Worm (Caenorhabditis elegans) whole organism, L4 larva: ENCODE data around the gene mpc-1.
"Not testable (repeated sequence)": the region's sequence is repeated elsewhere in the genome, so short reads cannot be mapped to it uniquely, and the experiment has no call there.

Source experiments
- D1046.2 ChIP-seq: fragments of 200-800 bp; sonication (Bioruptor generic); IDR thresholded peaks from 2 replicates; pipeline ENCODE4 v1.3.6; 2022; ENCODE audit warnings: missing genetic modification characterization, missing compliant biosample characterization
- F10B5.3 ChIP-seq: sonication (generic microtip); optimal IDR thresholded peaks from 2 replicates; lab custom pipeline; 2016; ENCODE audit warnings: mild to moderate bottlenecking, missing genetic modification characterization, missing compliant biosample characterization
- T26A8.4 ChIP-seq: fragments of 200-800 bp; sonication (Bioruptor generic); IDR thresholded peaks from 2 replicates; pipeline ENCODE4 v1.3.6; 2022; ENCODE audit warnings: missing genetic modification characterization, missing compliant biosample characterization
- Y105C5A.15 ChIP-seq: fragments of 200-800 bp; sonication (Bioruptor generic); IDR thresholded peaks from 2 replicates; pipeline ENCODE4 v1.3.6; 2022; ENCODE audit warnings: missing genetic modification characterization, missing compliant biosample characterization
- Y48G9A.11 ChIP-seq: fragments of 200-800 bp; sonication (Bioruptor generic); IDR thresholded peaks from 2 replicates; pipeline ENCODE4 v1.3.6; 2022; ENCODE audit warnings: missing genetic modification reagents, missing genetic modification characterization, missing compliant biosample characterization
- ZK337.2 ChIP-seq: fragments of 200-800 bp; sonication (Bioruptor generic); IDR thresholded peaks from 2 replicates; pipeline ENCODE4 v1.3.6; 2022; ENCODE audit warnings: missing genetic modification reagents, missing genetic modification characterization, missing compliant biosample characterization
- ZK546.5 ChIP-seq, 2 experiments: sonication (generic microtip); optimal IDR thresholded peaks; 2 replicates each; lab custom pipeline; 2017; ENCODE audit warnings: missing biosample characterization in 2 of 2, missing genetic modification characterization in 2 of 2
- attf-4 ChIP-seq: sonication (generic microtip); optimal IDR thresholded peaks from 3 replicates; lab custom pipeline; 2017; ENCODE audit warnings: missing biosample characterization, missing genetic modification characterization
- ceh-20 ChIP-seq: fragments of 200-800 bp; sonication (Bioruptor generic); IDR thresholded peaks from 2 replicates; pipeline ENCODE4 v1.3.6; 2022; ENCODE audit warnings: missing genetic modification reagents, missing genetic modification characterization, missing compliant biosample characterization
- ceh-28 ChIP-seq: fragments of 150-350 bp; optimal IDR thresholded peaks from 2 replicates; lab custom pipeline; 2014; ENCODE audit warnings: missing biosample characterization, missing genetic modification reagents, missing genetic modification characterization
- ceh-32 ChIP-seq: sonication (generic microtip); optimal IDR thresholded peaks from 2 replicates; lab custom pipeline; 2016; ENCODE audit warnings: mild to moderate bottlenecking, missing genetic modification characterization, missing compliant biosample characterization; ENCODE audit not compliant: poor library complexity
- ceh-62 ChIP-seq: sonication (generic microtip); optimal IDR thresholded peaks from 2 replicates; lab custom pipeline; 2017; ENCODE audit warnings: missing biosample characterization, missing genetic modification characterization
- ctbp-1 ChIP-seq: fragments of 200-800 bp; sonication (Bioruptor generic); IDR thresholded peaks from 2 replicates; pipeline ENCODE4 v1.3.6; 2022; ENCODE audit warnings: missing genetic modification reagents, missing genetic modification characterization, missing compliant biosample characterization
- daf-16 ChIP-seq, 3 experiments: sonication (generic microtip); optimal IDR thresholded peaks; 2 replicates each; lab custom pipeline; 2016 to 2017; ENCODE audit warnings: missing genetic modification characterization in 3 of 3, missing genetic modification reagents in 3 of 3, mild to moderate bottlenecking in 2 of 3, missing compliant biosample characterization in 2 of 3, missing biosample characterization in 1 of 3, moderate library complexity in 1 of 3
- dmd-6 ChIP-seq: fragments of 200-800 bp; sonication (Bioruptor generic); IDR thresholded peaks from 2 replicates; pipeline ENCODE4 v1.3.6; 2022; ENCODE audit warnings: missing genetic modification reagents, missing genetic modification characterization, missing compliant biosample characterization
- dmd-8 ChIP-seq: fragments of 200-800 bp; sonication (Bioruptor generic); IDR thresholded peaks from 2 replicates; pipeline ENCODE4 v1.3.6; 2022; ENCODE audit warnings: missing genetic modification characterization, missing compliant biosample characterization
- dmd-9 ChIP-seq: fragments of 200-800 bp; sonication (Bioruptor generic); IDR thresholded peaks from 2 replicates; pipeline ENCODE4 v1.3.6; 2022; ENCODE audit warnings: missing genetic modification reagents, missing genetic modification characterization, missing compliant biosample characterization
- dve-1 ChIP-seq: sonication (generic microtip); optimal IDR thresholded peaks from 2 replicates; lab custom pipeline; 2017; ENCODE audit warnings: antibody characterized with exemption, mild to moderate bottlenecking, missing genetic modification characterization, missing compliant biosample characterization; ENCODE audit not compliant: insufficient read depth
- egl-27 ChIP-seq: sonication (generic microtip); optimal IDR thresholded peaks from 3 replicates; lab custom pipeline; 2017; ENCODE audit warnings: missing biosample characterization, missing genetic modification reagents, missing genetic modification characterization
- hif-1 ChIP-seq, 2 experiments: sonication (generic microtip); optimal IDR thresholded peaks; 2 replicates each; lab custom pipeline; 2016 to 2017; ENCODE audit warnings: missing compliant biosample characterization in 2 of 2, missing genetic modification characterization in 2 of 2, missing genetic modification reagents in 2 of 2, missing genotype in 2 of 2, mild to moderate bottlenecking in 1 of 2
- hlh-11 ChIP-seq: fragments of 200-800 bp; sonication (Bioruptor generic); optimal IDR thresholded peaks from 2 replicates; lab custom pipeline; 2018; ENCODE audit warnings: mild to moderate bottlenecking, missing genetic modification characterization, missing compliant biosample characterization
- hlh-30 ChIP-seq: sonication (generic microtip); optimal IDR thresholded peaks from 2 replicates; lab custom pipeline; 2017; ENCODE audit warnings: antibody characterized with exemption, mild to moderate bottlenecking, missing genetic modification characterization, missing compliant biosample characterization; ENCODE audit not compliant: insufficient read depth
- lim-7 ChIP-seq: fragments of 200-800 bp; sonication (Bioruptor generic); IDR thresholded peaks from 2 replicates; pipeline ENCODE4 v1.3.6; 2022; ENCODE audit warnings: missing genetic modification characterization, missing compliant biosample characterization
- lin-13 ChIP-seq: fragments of 150-350 bp; optimal IDR thresholded peaks from 2 replicates; lab custom pipeline; 2014; ENCODE audit warnings: missing biosample characterization, missing genetic modification reagents, missing genetic modification characterization
- lir-3 ChIP-seq: sonication (generic microtip); optimal IDR thresholded peaks from 2 replicates; lab custom pipeline; 2016; ENCODE audit warnings: mild to moderate bottlenecking, missing genetic modification characterization, missing compliant biosample characterization
- mep-1 ChIP-seq: fragments of 150-350 bp; sonication (generic microtip); optimal IDR thresholded peaks from 3 replicates; lab custom pipeline; 2014; ENCODE audit warnings: missing biosample characterization, missing genetic modification characterization
- mes-2 ChIP-seq: sonication (generic microtip); optimal IDR thresholded peaks from 2 replicates; lab custom pipeline; 2016; ENCODE audit warnings: missing genotype, mild to moderate bottlenecking, missing genetic modification characterization, missing compliant biosample characterization; ENCODE audit not compliant: poor library complexity, severe bottlenecking
- mxl-2 ChIP-seq: fragments of 200-800 bp; sonication (Bioruptor generic); conservative IDR thresholded peaks from 2 replicates; pipeline ENCODE4 v1.3.6; 2022; ENCODE audit warnings: missing genetic modification reagents, missing genetic modification characterization, missing compliant biosample characterization
- mxl-3 ChIP-seq: fragments of 200-800 bp; sonication (Bioruptor generic); optimal IDR thresholded peaks from 2 replicates; lab custom pipeline; 2018; ENCODE audit warnings: mild to moderate bottlenecking, missing genetic modification characterization, missing compliant biosample characterization
- nhr-10 ChIP-seq: fragments of 150-350 bp; optimal IDR thresholded peaks from 2 replicates; lab custom pipeline; 2014; ENCODE audit warnings: missing biosample characterization, missing genetic modification characterization
- nhr-102 ChIP-seq: sonication (generic microtip); optimal IDR thresholded peaks from 2 replicates; lab custom pipeline; 2016; ENCODE audit warnings: mild to moderate bottlenecking, missing genetic modification characterization, moderate library complexity, missing compliant biosample characterization
- nhr-111 ChIP-seq: fragments of 200-800 bp; sonication (Bioruptor generic); optimal IDR thresholded peaks from 2 replicates; lab custom pipeline; 2018; ENCODE audit warnings: mild to moderate bottlenecking, missing genetic modification characterization, missing compliant biosample characterization
- nhr-25 ChIP-seq: sonication (generic microtip); optimal IDR thresholded peaks from 2 replicates; lab custom pipeline; 2017; ENCODE audit warnings: missing genetic modification characterization, mild to moderate bottlenecking, missing compliant biosample characterization, antibody characterized with exemption, moderate library complexity, borderline replicate concordance; ENCODE audit not compliant: insufficient read depth
- nhr-42 ChIP-seq: fragments of 200-800 bp; sonication (Bioruptor generic); IDR thresholded peaks from 2 replicates; pipeline ENCODE4 v1.3.6; 2022; ENCODE audit warnings: missing genetic modification characterization, missing compliant biosample characterization
- pha-4 ChIP-seq, 2 experiments: fragments of 150-350 bp in 1 of 2; fragments of 200-800 bp in 1 of 2; sonication (Bioruptor generic) in 1 of 2; IDR thresholded peaks in 1 of 2; optimal IDR thresholded peaks in 1 of 2; 2 replicates each; pipeline versions ENCODE4 v1.3.6 to Lab custom; 2014 to 2022; ENCODE audit warnings: missing genetic modification characterization in 2 of 2, missing genetic modification reagents in 2 of 2, missing biosample characterization in 1 of 2, missing compliant biosample characterization in 1 of 2
- php-3 ChIP-seq: fragments of 200-800 bp; sonication (Bioruptor generic); IDR thresholded peaks from 2 replicates; pipeline ENCODE4 v1.3.6; 2022; ENCODE audit warnings: missing genetic modification reagents, missing genetic modification characterization, missing compliant biosample characterization
- saeg-2 ChIP-seq: fragments of 200-800 bp; sonication (Bioruptor generic); IDR thresholded peaks from 2 replicates; pipeline ENCODE4 v1.3.6; 2022; ENCODE audit warnings: missing genetic modification reagents, missing genetic modification characterization, missing compliant biosample characterization
- set-16 ChIP-seq: fragments of 200-800 bp; sonication (Bioruptor generic); IDR thresholded peaks from 2 replicates; pipeline ENCODE4 v1.3.6; 2022; ENCODE audit warnings: missing genetic modification reagents, missing genetic modification characterization, missing compliant biosample characterization
- spr-1 ChIP-seq: sonication (generic microtip); optimal IDR thresholded peaks from 2 replicates; lab custom pipeline; 2016; ENCODE audit warnings: mild to moderate bottlenecking, missing genetic modification characterization, missing compliant biosample characterization
- spr-3 ChIP-seq: fragments of 200-800 bp; sonication (Bioruptor generic); optimal IDR thresholded peaks from 2 replicates; lab custom pipeline; 2018; ENCODE audit warnings: mild to moderate bottlenecking, missing genetic modification characterization, missing compliant biosample characterization
- tra-1 ChIP-seq: fragments of 200-800 bp; sonication (Bioruptor generic); IDR thresholded peaks from 2 replicates; pipeline ENCODE4 v1.3.6; 2022; ENCODE audit warnings: missing genetic modification reagents, missing genetic modification characterization, missing compliant biosample characterization
- unc-62 ChIP-seq, 3 experiments: fragments of 150-350 bp in 1 of 3; sonication (generic microtip); optimal IDR thresholded peaks in 2 of 3; peaks in 1 of 3; 1 replicate in 1 of 3; 2 replicates in 2 of 3; lab custom pipeline; 2014 to 2017; ENCODE audit warnings: missing biosample characterization in 3 of 3, missing genetic modification characterization in 3 of 3, missing genetic modification reagents in 3 of 3, missing genotype in 1 of 3
- zfp-3 ChIP-seq: fragments of 200-800 bp; sonication (Bioruptor generic); conservative IDR thresholded peaks from 2 replicates; pipeline ENCODE4 v1.3.6; 2022; ENCODE audit warnings: missing genetic modification reagents, missing genetic modification characterization, missing compliant biosample characterization
- zip-11 ChIP-seq: fragments of 200-800 bp; sonication (Bioruptor generic); IDR thresholded peaks from 2 replicates; pipeline ENCODE4 v1.3.6; 2022; ENCODE audit warnings: missing genetic modification characterization, missing compliant biosample characterization

The mpc-1 gene

ce11 chrIII:4374854-4375253 lies 38.4 kb upstream of the mpc-1 start, which contains the start of gene pals-26:
Gene pals-26 (plus strand): TSS chrIII:4375154.
- no peak for TF ChIP-seq ceh-32 (tag; lab: Kevin White, UChicago)
- no peak for TF ChIP-seq nhr-10 (tag; lab: Kevin White, UChicago)
- no peak for TF ChIP-seq attf-4 (tag; lab: Kevin White, UChicago)
- TF ChIP-seq egl-27 (tag; lab: Kevin White, UChicago): no peak
- no peak for TF ChIP-seq ctbp-1
- no peak for TF ChIP-seq F10B5.3
- TF ChIP-seq ceh-20 (GFP tag; lab: Robert Waterston, UW): no peak
- no peak for TF ChIP-seq ZK337.2 (GFP tag; lab: Robert Waterston, UW)
- TF ChIP-seq ceh-28 (tag; lab: Kevin White, UChicago): no peak
- no peak for TF ChIP-seq ceh-62 (tag; lab: Kevin White, UChicago)
- TF ChIP-seq lim-7 (GFP tag; lab: Robert Waterston, UW): no peak
- no peak for TF ChIP-seq ZK546.5 (tag; optimal IDR thresholded peaks at IDR 0.05; lab: Kevin White, UChicago)
- TF ChIP-seq hlh-11 (tag; lab: Kevin White, UChicago): no peak
- no peak for TF ChIP-seq set-16
- no peak for TF ChIP-seq dmd-6 (GFP tag; lab: Robert Waterston, UW)

- peak; percentile 64 for TF ChIP-seq tra-1 (GFP tag; lab: Robert Waterston, UW)
- TF ChIP-seq mxl-2 (GFP tag; lab: Robert Waterston, UW): 0 out of 2 replicates have a peak, but pooled peaks have one; percentile 56
- TF ChIP-seq mxl-3: peak; percentile 48
- TF ChIP-seq nhr-25 (tag; lab: Kevin White, UChicago): peak; percentile 79
- peak; percentile 46; the same call in 1 of the 2 replicates for TF ChIP-seq zip-11 (GFP tag; lab: Robert Waterston, UW)
- TF ChIP-seq hlh-30: peak; percentile 34
- TF ChIP-seq ZK337.2 (GFP tag; lab: Robert Waterston, UW): peak; percentile 70; the same call in 1 of the 2 replicates
- 0 out of 2 replicates have a peak, but pooled peaks have one; percentile 68 for TF ChIP-seq saeg-2 (GFP tag; lab: Robert Waterston, UW)
- TF ChIP-seq nhr-42 (GFP tag; lab: Robert Waterston, UW): peak; percentile 68
- TF ChIP-seq nhr-102 (tag; lab: Kevin White, UChicago): peak; percentile 61
- peak; percentile 62 for TF ChIP-seq mes-2
- TF ChIP-seq Y105C5A.15 (GFP tag; lab: Robert Waterston, UW): 0 out of 2 replicates have a peak, but pooled peaks have one; percentile 12
- peak; percentile 44 for TF ChIP-seq spr-3 (GFP tag; lab: Kevin White, UChicago)
- peak; percentile 91 for TF ChIP-seq set-16
- peak; percentile 89 for TF ChIP-seq T26A8.4 (GFP tag; lab: Robert Waterston, UW)
- TF ChIP-seq Y48G9A.11 (GFP tag; lab: Robert Waterston, UW): 0 out of 2 replicates have a peak, but pooled peaks have one; percentile 7
- peak; percentile 43 for TF ChIP-seq dve-1 (tag; lab: Kevin White, UChicago)
- peak; percentile 8; the same call in 1 of the 2 replicates for TF ChIP-seq D1046.2 (GFP tag; lab: Robert Waterston, UW)
- TF ChIP-seq pha-4 (GFP tag; IDR thresholded peaks at IDR 0.05; lab: Robert Waterston, UW): peak; percentile 82
- TF ChIP-seq pha-4, unc-62 (tag; optimal IDR thresholded peaks at IDR 0.05; lab: Kevin White, UChicago): not testable (repeated sequence)
- peak; percentile 75 for TF ChIP-seq lir-3 (tag; lab: Kevin White, UChicago)
- TF ChIP-seq php-3 (GFP tag; lab: Robert Waterston, UW): peak; percentile 48
- peak in 1 of 2 experiments; percentile 54 for TF ChIP-seq hif-1 (tag; optimal IDR thresholded peaks at IDR 0.05; lab: Kevin White, UChicago)
- peak; percentile 72 for TF ChIP-seq mep-1 (tag; lab: Kevin White, UChicago)
- 0 out of 2 replicates have a peak, but pooled peaks have one; percentile 34 for TF ChIP-seq zfp-3 (GFP tag; lab: Robert Waterston, UW)
- TF ChIP-seq daf-16 (GFP tag; optimal IDR thresholded peaks at IDR 0.05; lab: Kevin White, UChicago): peak in 1 of 2 experiments; percentile 48
- TF ChIP-seq daf-16 (tag; optimal IDR thresholded peaks at IDR 0.05; lab: Kevin White, UChicago): peak; percentile 40
- TF ChIP-seq spr-1: peak; percentile 77
- TF ChIP-seq nhr-111 (GFP tag; lab: Kevin White, UChicago): peak; percentile 69
- TF ChIP-seq dmd-8 (GFP tag; lab: Robert Waterston, UW): peak; percentile 75; the same call in 1 of the 2 replicates
- TF ChIP-seq dmd-9 (GFP tag; lab: Robert Waterston, UW): 0 out of 2 replicates have a peak, but pooled peaks have one; percentile 30
- peak; percentile 38 for TF ChIP-seq lin-13 (GFP tag; lab: Kevin White, UChicago)
- peak in 1 of 2 experiments; percentile 66 for TF ChIP-seq unc-62 (GFP tag; optimal IDR thresholded peaks at IDR 0.05 in 1 of 2; lab: Kevin White, UChicago)
Observed at ce11 chrIII:4378600-4379293, 34.5 kb upstream of the mpc-1 start.
